Worm (Caenorhabditis elegans) whole organism, early embryonic: Measurements from ENCODE around the gene nhr-254.

Experiments used
- aly-1 ChIP-seq: sonication (generic microtip); optimal IDR thresholded peaks from 2 replicates; lab custom pipeline; 2016; ENCODE audit warnings: missing genetic modification characterization, missing compliant biosample characterization
- ama-1 ChIP-seq: fragments of 150-350 bp; optimal IDR thresholded peaks from 2 replicates; lab custom pipeline; 2014
- ceh-13 ChIP-seq: fragments of 200-800 bp; sonication (Bioruptor generic); optimal IDR thresholded peaks from 2 replicates; lab custom pipeline; 2018; ENCODE audit warnings: mild to moderate bottlenecking, missing genetic modification characterization, missing compliant biosample characterization
- ceh-36 ChIP-seq: sonication (generic microtip); optimal IDR thresholded peaks from 2 replicates; lab custom pipeline; 2016; ENCODE audit warnings: missing genetic modification characterization, inconsistent platforms, missing compliant biosample characterization
- ets-7 ChIP-seq: sonication (generic microtip); optimal IDR thresholded peaks from 2 replicates; lab custom pipeline; 2016; ENCODE audit warnings: missing genotype, missing genetic modification characterization, missing compliant biosample characterization
- flt-1 ChIP-seq: fragments of 200-800 bp; sonication (Bioruptor generic); IDR thresholded peaks from 2 replicates; pipeline ENCODE4 v1.3.6; 2022; ENCODE audit warnings: missing genetic modification characterization, missing compliant biosample characterization
- hmg-4 ChIP-seq: fragments of 200-800 bp; sonication (Bioruptor generic); optimal IDR thresholded peaks from 2 replicates; lab custom pipeline; 2018; ENCODE audit warnings: mild to moderate bottlenecking, missing genetic modification characterization, missing compliant biosample characterization
- hnd-1 ChIP-seq: sonication (generic microtip); optimal IDR thresholded peaks from 2 replicates; lab custom pipeline; 2016; ENCODE audit warnings: missing genetic modification characterization, missing compliant biosample characterization
- scrt-1 ChIP-seq: fragments of 200-800 bp; sonication (Bioruptor generic); IDR thresholded peaks from 2 replicates; pipeline ENCODE4 v1.3.6; 2022; ENCODE audit warnings: missing genetic modification characterization, missing compliant biosample characterization
- sea-1 ChIP-seq: fragments of 200-800 bp; sonication (Bioruptor generic); conservative IDR thresholded peaks from 2 replicates; pipeline ENCODE4 v1.3.6; 2022; ENCODE audit warnings: missing genetic modification characterization, missing compliant biosample characterization
- tbx-11 ChIP-seq: fragments of 200-800 bp; sonication (Bioruptor generic); IDR thresholded peaks from 2 replicates; pipeline ENCODE4 v1.3.6; 2022; ENCODE audit warnings: missing genetic modification characterization, missing compliant biosample characterization
- tbx-37 ChIP-seq: fragments of 200-800 bp; sonication (Bioruptor generic); conservative IDR thresholded peaks from 2 replicates; pipeline ENCODE4 v1.3.6; 2022; ENCODE audit warnings: missing genetic modification reagents, missing genetic modification characterization, missing compliant biosample characterization
- tra-4 ChIP-seq: sonication (generic microtip); optimal IDR thresholded peaks from 2 replicates; lab custom pipeline; 2017; ENCODE audit warnings: missing genetic modification characterization, missing compliant biosample characterization

DNA sequence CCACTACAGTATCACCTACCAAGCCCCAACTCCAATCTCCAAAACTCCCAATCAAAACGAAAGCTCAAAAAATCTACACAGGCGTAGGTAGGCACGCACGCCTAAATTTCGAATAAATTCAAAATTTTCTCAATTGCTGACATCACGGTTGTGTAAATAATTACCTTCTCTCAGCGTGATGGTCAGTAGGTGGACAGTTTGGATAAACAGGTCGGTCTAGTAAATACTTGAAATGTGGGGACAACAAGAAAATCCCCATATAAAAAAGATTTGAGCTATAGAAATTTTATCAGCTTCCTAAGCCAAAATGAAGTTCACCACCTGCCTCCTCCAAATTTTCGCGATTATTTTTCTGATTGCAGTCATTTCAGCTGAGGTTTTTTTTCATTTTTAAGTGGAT is 45.7 kb downstream of the nhr-254 start, which contains the start of gene B0554.1:
- TF ChIP-seq aly-1 = no peak
- no peak for TF ChIP-seq scrt-1 (GFP tag; lab: Robert Waterston, UW)
- TF ChIP-seq flt-1 = no peak
- no peak for TF ChIP-seq ets-7 (tag; lab: Kevin White, UChicago)
- TF ChIP-seq tra-4 (tag; lab: Kevin White, UChicago) = no peak
- TF ChIP-seq ama-1 = no peak
- TF ChIP-seq ceh-13 (GFP tag; lab: Kevin White, UChicago) = no peak
- TF ChIP-seq hmg-4 (GFP tag; lab: Kevin White, UChicago) = no peak
- TF ChIP-seq tbx-37 (GFP tag; lab: Robert Waterston, UW) = no peak
- TF ChIP-seq tbx-11 (GFP tag; lab: Robert Waterston, UW) = no peak
- TF ChIP-seq hnd-1 (tag; lab: Kevin White, UChicago) = no peak
- TF ChIP-seq sea-1 (GFP tag; lab: Robert Waterston, UW) = no peak
- no peak for TF ChIP-seq ceh-36
